Fruit fly (Drosophila melanogaster) whole organism, prepupa: ENCODE results near the gene CG15403.

Experiments used
- CG1621 ChIP-seq: fragments of 200-800 bp; sonication (Bioruptor generic); optimal IDR thresholded peaks from 3 replicates; lab custom pipeline; 2018; ENCODE audit warnings: missing biosample characterization, mild to moderate bottlenecking, missing genetic modification characterization
- CG31627 ChIP-seq: fragments of 200-800 bp; sonication (Bioruptor generic); optimal IDR thresholded peaks from 3 replicates; lab custom pipeline; 2016; ENCODE audit warnings: missing biosample characterization, missing genetic modification characterization
- Eip93F ChIP-seq: fragments of 200-800 bp; sonication (Bioruptor generic); optimal IDR thresholded peaks from 2 replicates; lab custom pipeline; 2016; ENCODE audit warnings: missing biosample characterization, mild to moderate bottlenecking, missing genetic modification characterization
- Gug ChIP-seq: fragments of 200-800 bp; sonication (Bioruptor generic); IDR thresholded peaks from 2 replicates; pipeline ENCODE4 v1.3.6; 2022; ENCODE audit warnings: missing biosample characterization, missing genetic modification characterization
- Hr4 ChIP-seq: fragments of 200-800 bp; sonication (Bioruptor generic); optimal IDR thresholded peaks from 3 replicates; lab custom pipeline; 2016; ENCODE audit warnings: missing biosample characterization, missing genetic modification characterization
- acj6 ChIP-seq: fragments of 200-800 bp; sonication (Bioruptor generic); optimal IDR thresholded peaks from 3 replicates; lab custom pipeline; 2016; ENCODE audit warnings: missing biosample characterization, missing genetic modification characterization
- net ChIP-seq: fragments of 200-800 bp; sonication (Bioruptor generic); optimal IDR thresholded peaks from 3 replicates; lab custom pipeline; 2016; ENCODE audit warnings: missing biosample characterization, missing genetic modification characterization

DNA sequence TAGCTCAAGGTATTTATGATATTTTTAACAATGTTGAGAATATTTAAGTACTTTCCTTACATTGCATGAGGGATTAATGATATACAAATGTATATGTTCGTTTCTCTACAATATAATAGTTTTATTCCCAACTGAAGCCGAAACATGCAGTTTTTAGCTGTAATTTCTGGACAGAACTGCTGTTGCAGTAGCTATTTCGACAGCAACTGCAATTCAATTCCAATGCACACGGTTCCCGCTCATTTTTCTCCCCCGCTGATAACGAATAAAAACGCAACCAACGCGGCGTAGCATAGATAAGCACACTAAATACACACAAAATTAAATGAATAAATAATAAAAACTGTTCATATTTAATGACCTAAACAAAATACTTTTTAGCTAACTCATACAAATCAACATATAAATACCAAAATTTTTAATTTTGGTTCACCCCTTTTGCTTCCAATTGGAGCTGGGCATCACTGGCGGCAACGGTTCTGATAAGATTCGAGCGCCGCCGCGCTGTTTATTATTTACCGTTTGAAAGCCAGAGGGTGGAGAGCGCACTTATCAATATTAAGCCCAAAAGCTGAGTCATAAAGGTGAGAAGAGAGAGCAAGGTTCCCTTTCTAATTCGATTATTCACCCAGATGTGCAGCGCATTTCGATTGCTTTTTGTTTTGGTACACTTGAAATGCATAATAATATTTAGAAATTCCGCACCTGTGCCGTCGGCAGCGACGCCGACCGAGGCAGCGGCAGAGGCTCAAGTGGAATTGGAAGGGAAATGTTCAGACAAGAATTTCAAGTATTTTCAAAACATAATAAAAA, 30.0 kb downstream of the CG15403 start:
- TF ChIP-seq Eip93F (GFP tag; lab: Kevin White, UChicago) (no peak), Gug (peak; percentile 8; the same call in 1 of the 2 replicates), CG31627 (peak; percentile 17), acj6 (peak; percentile 36), CG1621 (no peak), net (GFP tag; lab: Kevin White, UChicago) (peak; percentile 18), Hr4 (peak; percentile 45)
